Worm (Caenorhabditis elegans): Measurements from ENCODE around the gene cdt-2.

- TF ChIP-seq ama-1 (optimal IDR thresholded peaks at IDR 0.05): no peak
- no peak for TF ChIP-seq B0310.2 (tag; optimal IDR thresholded peaks at IDR 0.05)
- no peak for TF ChIP-seq tbx-37 (GFP tag; conservative IDR thresholded peaks at IDR 0.05)
- no peak for TF ChIP-seq scrt-1 (GFP tag; IDR thresholded peaks at IDR 0.05)
- TF ChIP-seq ceh-36 (tag; optimal IDR thresholded peaks at IDR 0.05): no peak
Observed at ce11 chrV:15011560-15011959, 20.6 kb upstream of the cdt-2 start, which contains the start of gene nmr-2.

Measured in whole organism, early embryonic.